Fruit fly (Drosophila melanogaster) whole organism, pupa: ENCODE measurements around the gene Mitf.

Source experiments
- CG10348 ChIP-seq: fragments of 200-800 bp; sonication (Bioruptor generic); IDR thresholded peaks from 2 replicates; pipeline ENCODE4 v1.3.6; 2022; ENCODE audit warnings: missing biosample characterization, missing genetic modification characterization
- CG12605 ChIP-seq: fragments of 200-800 bp; sonication (Bioruptor generic); IDR thresholded peaks from 2 replicates; pipeline ENCODE4 v1.3.6; 2022; ENCODE audit warnings: missing biosample characterization, missing genetic modification characterization
- CG13204 ChIP-seq: fragments of 200-800 bp; sonication (Bioruptor generic); optimal IDR thresholded peaks from 2 replicates; lab custom pipeline; 2018; ENCODE audit warnings: missing biosample characterization, mild to moderate bottlenecking, missing genetic modification characterization, moderate library complexity
- CG14655 ChIP-seq: fragments of 200-800 bp; sonication (Bioruptor generic); optimal IDR thresholded peaks from 3 replicates; lab custom pipeline; 2017; ENCODE audit warnings: mild to moderate bottlenecking, missing biosample characterization, missing genetic modification reagents, missing genetic modification characterization
- CG15710 ChIP-seq: fragments of 200-800 bp; sonication (Bioruptor generic); optimal IDR thresholded peaks from 2 replicates; lab custom pipeline; 2018; ENCODE audit warnings: missing biosample characterization, mild to moderate bottlenecking, missing genetic modification characterization, moderate library complexity
- CG17806 ChIP-seq: fragments of 200-800 bp; sonication (Bioruptor generic); optimal IDR thresholded peaks from 2 replicates; lab custom pipeline; 2018; ENCODE audit warnings: missing biosample characterization, mild to moderate bottlenecking, missing genetic modification characterization, moderate library complexity
- CG32121 ChIP-seq: fragments of 200-800 bp; sonication (Bioruptor generic); IDR thresholded peaks from 2 replicates; pipeline ENCODE4 v1.3.6; 2022; ENCODE audit warnings: missing biosample characterization, missing genetic modification characterization
- CG34367 ChIP-seq: fragments of 200-800 bp; sonication (Bioruptor generic); optimal IDR thresholded peaks from 2 replicates; lab custom pipeline; 2018; ENCODE audit warnings: missing biosample characterization, mild to moderate bottlenecking, missing genetic modification characterization
- CG4496 ChIP-seq: fragments of 200-800 bp; sonication (Bioruptor generic); IDR thresholded peaks from 3 replicates; pipeline ENCODE4 v1.3.6; 2022; ENCODE audit warnings: missing biosample characterization, missing genetic modification characterization
- CG8159 ChIP-seq: fragments of 200-800 bp; sonication (Bioruptor generic); optimal IDR thresholded peaks from 3 replicates; lab custom pipeline; 2018; ENCODE audit warnings: missing biosample characterization, mild to moderate bottlenecking, missing genetic modification characterization, moderate library complexity
- CG8301 ChIP-seq: fragments of 200-800 bp; sonication (Bioruptor generic); optimal IDR thresholded peaks from 2 replicates; lab custom pipeline; 2018; ENCODE audit warnings: missing biosample characterization, mild to moderate bottlenecking, missing genetic modification characterization
- CG9948 ChIP-seq: fragments of 200-800 bp; sonication (Bioruptor generic); optimal IDR thresholded peaks from 2 replicates; lab custom pipeline; 2018; ENCODE audit warnings: missing biosample characterization, mild to moderate bottlenecking, missing genetic modification characterization, moderate library complexity
- D1 ChIP-seq: fragments of 200-800 bp; sonication (Bioruptor generic); optimal IDR thresholded peaks from 2 replicates; lab custom pipeline; 2018; ENCODE audit warnings: missing biosample characterization, mild to moderate bottlenecking, missing genetic modification characterization, moderate library complexity
- EcR ChIP-seq: fragments of 200-800 bp; sonication (Bioruptor generic); optimal IDR thresholded peaks from 3 replicates; lab custom pipeline; 2019; ENCODE audit warnings: missing biosample characterization, missing genetic modification characterization, mild to moderate bottlenecking, moderate library complexity, missing genetic modification reagents
- Ets98B ChIP-seq: fragments of 200-800 bp; sonication (Bioruptor generic); IDR thresholded peaks from 2 replicates; pipeline ENCODE4 v1.3.6; 2022; ENCODE audit warnings: missing biosample characterization, missing genetic modification characterization
- Pif1A ChIP-seq: fragments of 200-800 bp; sonication (Bioruptor generic); optimal IDR thresholded peaks from 3 replicates; lab custom pipeline; 2016; ENCODE audit warnings: missing biosample characterization, missing genetic modification characterization
- Pif1B ChIP-seq: fragments of 200-800 bp; sonication (Bioruptor generic); optimal IDR thresholded peaks from 3 replicates; lab custom pipeline; 2016; ENCODE audit warnings: missing biosample characterization, missing genetic modification characterization
- Snoo ChIP-seq: fragments of 200-800 bp; sonication (Bioruptor generic); optimal IDR thresholded peaks from 3 replicates; lab custom pipeline; 2017; ENCODE audit warnings: missing biosample characterization, mild to moderate bottlenecking, missing genetic modification characterization, inconsistent platforms
- fd96Ca ChIP-seq: fragments of 200-800 bp; sonication (Bioruptor generic); IDR thresholded peaks from 3 replicates; pipeline ENCODE4 v1.3.6; 2022; ENCODE audit warnings: missing biosample characterization, missing genetic modification characterization
- gl ChIP-seq: fragments of 200-800 bp; sonication (Bioruptor generic); optimal IDR thresholded peaks from 2 replicates; lab custom pipeline; 2018; ENCODE audit warnings: missing biosample characterization, mild to moderate bottlenecking, missing genetic modification characterization
- rn ChIP-seq: fragments of 200-800 bp; sonication (Bioruptor generic); IDR thresholded peaks from 2 replicates; pipeline ENCODE4 v1.3.6; 2022; ENCODE audit warnings: missing biosample characterization, missing genetic modification characterization

Gene Mitf

DNA sequence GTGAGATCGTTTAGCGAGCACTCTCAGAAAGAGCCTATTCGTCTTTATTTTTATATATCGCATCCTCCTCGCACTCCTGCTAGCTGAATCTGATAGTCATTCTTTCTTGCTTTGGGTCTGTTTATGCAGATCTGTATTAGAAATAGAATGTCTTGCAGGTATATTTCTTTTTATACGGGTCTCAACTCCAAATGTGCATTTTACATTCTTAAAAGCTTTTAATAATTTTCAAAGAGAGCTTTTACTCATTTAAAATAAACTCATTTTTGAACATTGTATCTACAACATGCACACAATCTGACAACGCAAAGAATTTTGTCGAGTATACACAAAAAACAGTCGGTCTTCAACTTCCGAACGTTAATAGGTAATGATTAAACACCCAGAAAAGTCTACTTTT lies 13.2 kb upstream of the Mitf start, which contains the start of gene CG33521:
Gene CG33521, plus strand, starts transcription at position 301 of the 400 bp plus-strand sequence.
- no peak for TF ChIP-seq CG32121 (GFP tag; lab: Robert Waterston, UW)
- TF ChIP-seq CG14655: no peak
- TF ChIP-seq gl: no peak
- no peak for TF ChIP-seq CG17806 (tag; lab: Kevin White, UChicago)
- no peak for TF ChIP-seq Pif1B
- no peak for TF ChIP-seq CG9948 (tag; lab: Kevin White, UChicago)

DNA sequence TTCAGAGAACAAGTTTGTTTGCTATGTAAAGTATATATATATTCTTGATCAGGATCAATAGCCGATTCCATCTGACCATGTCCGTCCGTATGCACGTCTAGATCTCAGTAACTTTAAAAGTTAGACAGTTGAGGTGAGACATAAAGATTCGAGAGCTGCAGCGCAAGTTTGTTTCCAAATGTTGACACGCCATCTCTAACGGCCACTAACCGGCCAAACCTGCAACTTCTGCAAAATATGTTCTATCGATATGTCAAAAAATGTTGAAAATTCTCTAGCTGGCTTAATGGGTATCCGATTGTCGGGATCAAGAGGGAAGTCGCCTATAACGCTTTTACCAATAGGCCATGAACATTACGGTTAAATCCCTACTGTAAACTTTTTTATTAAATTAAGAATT lies 11.8 kb upstream of the Mitf start:
- TF ChIP-seq Snoo (tag; lab: Kevin White, UChicago): no peak
- TF ChIP-seq EcR (GFP tag; lab: Kevin White, UChicago): no peak
- TF ChIP-seq CG8159: no peak
- no peak for TF ChIP-seq CG12605 (GFP tag; lab: Robert Waterston, UW)
- no peak for TF ChIP-seq CG10348 (GFP tag; lab: Robert Waterston, UW)
- TF ChIP-seq Pif1B: no peak
- TF ChIP-seq CG17806 (tag; lab: Kevin White, UChicago): no peak
- TF ChIP-seq Ets98B (GFP tag; lab: Robert Waterston, UW): no peak
- TF ChIP-seq D1: no peak

DNA sequence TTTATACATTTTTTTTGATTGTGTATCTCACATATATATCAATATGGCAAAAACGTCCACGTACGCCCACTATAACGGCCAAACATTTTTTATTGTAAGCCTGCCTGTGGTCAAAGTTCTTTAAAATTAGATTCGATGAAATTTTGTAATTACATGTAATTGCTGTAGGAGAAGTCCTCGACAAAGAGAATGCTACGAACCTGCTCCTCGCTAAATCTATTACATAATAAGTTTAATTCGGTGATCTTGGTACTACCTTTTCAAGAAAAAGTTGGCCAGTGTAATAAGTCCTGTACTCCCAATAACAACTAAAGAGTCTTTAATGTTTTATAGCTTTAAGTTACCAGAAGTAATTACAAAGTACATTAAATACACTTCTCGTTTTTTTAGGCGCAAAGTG lies 7.0 kb upstream of the Mitf start:
- TF ChIP-seq Pif1A (GFP tag; lab: Kevin White, UChicago): no peak
- no peak for TF ChIP-seq CG17806 (tag; lab: Kevin White, UChicago)
- TF ChIP-seq CG8301 (tag; lab: Kevin White, UChicago): no peak
- no peak for TF ChIP-seq gl
- TF ChIP-seq CG4496: no peak
- no peak for TF ChIP-seq EcR (GFP tag; lab: Kevin White, UChicago)
- no peak for TF ChIP-seq fd96Ca
- TF ChIP-seq CG13204 (GFP tag; lab: Kevin White, UChicago): no peak
- no peak for TF ChIP-seq CG8159
- no peak for TF ChIP-seq CG9948 (tag; lab: Kevin White, UChicago)
- no peak for TF ChIP-seq D1
- TF ChIP-seq CG10348 (GFP tag; lab: Robert Waterston, UW): no peak
- TF ChIP-seq rn (GFP tag; lab: Robert Waterston, UW): no peak
- no peak for TF ChIP-seq CG12605 (GFP tag; lab: Robert Waterston, UW)

DNA sequence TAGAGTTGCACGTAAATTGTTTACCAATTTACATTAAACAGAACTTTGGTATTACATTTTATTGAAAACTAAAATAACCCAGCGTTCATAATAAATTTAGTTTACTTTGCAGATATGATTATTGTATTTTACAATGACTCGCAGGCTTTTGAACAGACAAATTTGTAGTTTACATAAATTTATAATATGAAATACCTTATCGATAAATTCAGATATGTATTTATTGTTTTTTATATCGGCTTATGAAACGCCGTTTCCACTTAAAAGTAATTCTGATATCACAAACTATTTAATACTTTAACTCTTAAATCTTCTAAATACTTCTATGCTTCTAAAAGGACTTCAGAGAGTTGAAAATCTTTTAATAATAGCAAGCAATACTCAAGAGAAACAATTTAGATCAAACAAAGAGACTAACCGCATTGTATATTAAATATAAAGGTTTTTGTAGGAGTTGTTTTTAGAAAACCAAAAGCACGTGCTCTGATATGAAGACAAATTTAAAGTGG lies 1.9 kb upstream of the Mitf start, which contains the start of gene PIP4K:
Gene PIP4K, minus strand, starts transcription at position 196 of the 509 bp plus-strand sequence.
- TF ChIP-seq CG9948 (tag; lab: Kevin White, UChicago) (no peak), Pif1A (GFP tag; lab: Kevin White, UChicago) (no peak), CG13204 (GFP tag; lab: Kevin White, UChicago) (no peak), CG17806 (tag; lab: Kevin White, UChicago) (no peak), CG15710 (tag; lab: Kevin White, UChicago) (no peak), gl (no peak), CG12605 (GFP tag; lab: Robert Waterston, UW) (no peak), fd96Ca (no peak), EcR (GFP tag; lab: Kevin White, UChicago) (no peak), CG34367 (tag; lab: Kevin White, UChicago) (no peak), CG14655 (no peak), Snoo (tag; lab: Kevin White, UChicago) (no peak), CG32121 (GFP tag; lab: Robert Waterston, UW) (no peak), CG4496 (no peak), D1 (no peak), CG8159 (no peak), CG10348 (GFP tag; lab: Robert Waterston, UW) (no peak)

DNA sequence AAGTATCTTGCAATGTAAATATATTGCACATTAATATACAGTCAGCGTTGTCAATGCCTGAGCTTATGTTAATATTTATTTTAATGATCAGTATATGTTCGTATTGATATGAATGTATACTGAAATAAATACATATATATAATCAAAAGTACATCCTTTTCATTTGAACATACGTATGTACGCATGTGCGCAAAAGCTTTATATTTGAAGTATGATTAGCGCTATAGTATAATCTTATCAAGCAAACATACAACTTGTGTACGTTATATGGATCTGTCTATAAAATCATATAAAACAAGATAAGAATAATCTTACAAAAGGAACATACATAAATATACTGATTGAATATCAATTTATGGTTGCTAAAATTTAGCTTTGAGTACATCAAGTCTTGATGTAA lies 526 bp downstream of the Mitf start:
- TF ChIP-seq EcR (GFP tag; lab: Kevin White, UChicago) (no peak), D1 (peak; percentile 92), CG32121 (GFP tag; lab: Robert Waterston, UW) (no peak), Pif1B (peak; percentile 30), rn (GFP tag; lab: Robert Waterston, UW) (no peak), CG8159 (no peak)

DNA sequence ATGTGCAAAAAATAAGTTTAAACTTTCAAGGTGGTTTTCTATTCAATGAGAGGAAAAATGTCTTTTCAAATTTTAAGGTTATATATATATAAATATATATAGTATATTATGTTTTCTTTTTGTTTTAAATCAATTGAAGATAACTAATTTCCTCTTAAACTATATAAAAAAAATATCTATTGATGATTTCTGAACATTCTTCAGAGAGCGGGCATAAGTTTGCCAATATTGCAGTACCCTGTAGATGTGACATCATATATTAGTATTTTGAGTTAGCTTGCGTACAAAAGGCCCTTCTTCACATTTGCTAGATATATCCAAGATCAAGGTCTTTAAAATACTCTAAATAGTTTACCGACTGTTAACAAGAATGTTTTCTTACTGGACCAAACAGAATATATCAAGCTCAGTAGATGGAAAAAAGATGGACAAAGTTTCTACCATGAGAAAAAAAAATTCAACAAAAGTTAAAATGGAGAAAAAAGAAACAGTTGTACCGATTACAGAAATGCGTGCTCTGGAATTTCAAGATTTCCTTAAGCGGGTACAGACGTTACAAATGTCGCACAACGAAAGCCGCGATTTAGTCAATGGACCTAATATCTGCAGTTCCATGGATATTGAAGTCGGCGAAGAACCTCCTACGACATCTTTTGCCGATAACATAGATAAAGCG lies 20.2 kb downstream of the Mitf start:
- TF ChIP-seq CG8159 (no peak), D1 (peak; percentile 71), fd96Ca (no peak)

DNA sequence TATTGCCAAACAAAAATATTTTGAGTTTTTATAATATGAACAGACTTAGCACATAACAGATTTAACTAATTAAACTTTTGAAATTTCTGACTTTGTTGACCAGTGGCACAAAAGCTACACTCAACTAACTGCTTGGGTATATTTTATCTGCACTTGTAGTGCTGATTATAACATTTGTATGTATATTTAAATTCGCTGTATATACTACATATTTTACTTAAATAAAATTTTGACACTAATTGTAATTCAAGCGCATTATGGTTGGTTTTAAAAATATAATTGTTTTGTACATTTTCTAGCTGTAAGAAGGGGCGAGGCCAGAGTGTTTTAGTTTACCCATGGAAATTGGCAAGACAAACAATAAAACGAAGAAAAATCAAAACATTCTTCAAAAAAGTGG lies 25.6 kb downstream of the Mitf start:
- TF ChIP-seq D1: no peak
- TF ChIP-seq CG8159: no peak
- no peak for TF ChIP-seq CG13204 (GFP tag; lab: Kevin White, UChicago)
- no peak for TF ChIP-seq CG12605 (GFP tag; lab: Robert Waterston, UW)
- TF ChIP-seq EcR (GFP tag; lab: Kevin White, UChicago): no peak
- no peak for TF ChIP-seq rn (GFP tag; lab: Robert Waterston, UW)
- no peak for TF ChIP-seq CG15710 (tag; lab: Kevin White, UChicago)
